Fruit fly (Drosophila melanogaster) whole organism, embryonic: Measurements from ENCODE around the gene Rrp1.

Experiments
- Atf3 ChIP-seq: fragments of 200-800 bp; sonication (Bioruptor generic); optimal IDR thresholded peaks from 3 replicates; lab custom pipeline; 2016; ENCODE audit warnings: missing biosample characterization, missing genetic modification characterization
- BEAF-32 ChIP-seq: fragments of 200-800 bp; sonication (Bioruptor generic); optimal IDR thresholded peaks from 3 replicates; lab custom pipeline; 2017; ENCODE audit warnings: missing biosample characterization, missing genetic modification characterization, mild to moderate bottlenecking, moderate library complexity, missing genetic modification reagents
- CG10267 ChIP-seq: fragments of 200-800 bp; sonication (Bioruptor generic); optimal IDR thresholded peaks from 2 replicates; lab custom pipeline; 2018; ENCODE audit warnings: missing biosample characterization, mild to moderate bottlenecking, missing genetic modification characterization, moderate library complexity
- CG10979 ChIP-seq: fragments of 200-800 bp; sonication (Bioruptor generic); optimal IDR thresholded peaks from 2 replicates; lab custom pipeline; 2018; ENCODE audit warnings: missing biosample characterization, mild to moderate bottlenecking, missing genetic modification characterization, moderate library complexity
- CG11695 ChIP-seq: fragments of 200-800 bp; sonication (Bioruptor generic); IDR thresholded peaks from 3 replicates; pipeline ENCODE4 v1.3.6; 2022; ENCODE audit warnings: missing biosample characterization, missing genetic modification characterization
- CG14965 ChIP-seq: fragments of 200-800 bp; sonication (Bioruptor generic); optimal IDR thresholded peaks from 2 replicates; lab custom pipeline; 2016; ENCODE audit warnings: missing biosample characterization, missing genetic modification characterization, borderline replicate concordance
- CG17385 ChIP-seq: fragments of 200-800 bp; sonication (Bioruptor generic); optimal IDR thresholded peaks from 3 replicates; lab custom pipeline; 2018; ENCODE audit warnings: missing biosample characterization, mild to moderate bottlenecking, missing genetic modification characterization
- CG17912 ChIP-seq: fragments of 200-800 bp; sonication (Bioruptor generic); optimal IDR thresholded peaks from 2 replicates; lab custom pipeline; 2018; ENCODE audit warnings: missing biosample characterization, mild to moderate bottlenecking, missing genetic modification characterization
- CG30020 ChIP-seq: fragments of 200-800 bp; optimal IDR thresholded peaks from 2 replicates; lab custom pipeline; 2019; ENCODE audit warnings: missing biosample characterization, mild to moderate bottlenecking, missing genetic modification characterization, moderate library complexity
- CG30403 ChIP-seq: fragments of 200-800 bp; sonication (Bioruptor generic); optimal IDR thresholded peaks from 3 replicates; lab custom pipeline; 2016; ENCODE audit warnings: missing biosample characterization, missing genetic modification characterization
- CG4328 ChIP-seq: fragments of 200-800 bp; sonication (Bioruptor generic); optimal IDR thresholded peaks from 3 replicates; lab custom pipeline; 2017; ENCODE audit warnings: missing biosample characterization, missing genetic modification reagents, missing genetic modification characterization
- CG4360 ChIP-seq: fragments of 200-800 bp; sonication (Bioruptor generic); IDR thresholded peaks from 2 replicates; pipeline ENCODE4 v1.3.6; 2022; ENCODE audit warnings: missing biosample characterization, missing genetic modification characterization
- CG6683 ChIP-seq: fragments of 200-800 bp; sonication (Bioruptor generic); optimal IDR thresholded peaks from 2 replicates; lab custom pipeline; 2017; ENCODE audit warnings: missing biosample characterization, mild to moderate bottlenecking, missing genetic modification characterization, missing genetic modification reagents
- CG6791 ChIP-seq: fragments of 200-800 bp; sonication (Bioruptor generic); IDR thresholded peaks from 3 replicates; pipeline ENCODE4 v1.3.6; 2022; ENCODE audit warnings: missing biosample characterization, missing genetic modification characterization; ENCODE audit not compliant: partially characterized antibody
- CG7987 ChIP-seq: fragments of 200-800 bp; sonication (Bioruptor generic); optimal IDR thresholded peaks from 2 replicates; lab custom pipeline; 2018; ENCODE audit warnings: missing biosample characterization, mild to moderate bottlenecking, missing genetic modification characterization, moderate library complexity
- CG9727 ChIP-seq: fragments of 200-800 bp; sonication (Bioruptor generic); optimal IDR thresholded peaks from 3 replicates; lab custom pipeline; 2017; ENCODE audit warnings: missing biosample characterization, mild to moderate bottlenecking, missing genetic modification characterization
- CG9817 ChIP-seq: fragments of 200-800 bp; sonication (Bioruptor generic); optimal IDR thresholded peaks from 2 replicates; lab custom pipeline; 2018; ENCODE audit warnings: missing biosample characterization, mild to moderate bottlenecking, missing genetic modification characterization, moderate library complexity
- D ChIP-seq, 2 experiments: fragments of 200-800 bp in 1 of 2; fragments of >200 bp in 1 of 2; sonication (Bioruptor generic) in 1 of 2; optimal IDR thresholded peaks; 2 replicates in 1 of 2; 3 replicates in 1 of 2; lab custom pipeline; 2017; ENCODE audit warnings: mild to moderate bottlenecking in 1 of 2, missing biosample characterization in 1 of 2, missing genetic modification characterization in 1 of 2, missing genetic modification reagents in 1 of 2
- Dad ChIP-seq: fragments of 200-800 bp; sonication (Bioruptor generic); optimal IDR thresholded peaks from 3 replicates; lab custom pipeline; 2016; ENCODE audit warnings: missing biosample characterization, missing genetic modification characterization
- Dbx ChIP-seq: fragments of 200-800 bp; sonication (Bioruptor generic); IDR thresholded peaks from 3 replicates; pipeline ENCODE4 v1.3.6; 2022; ENCODE audit warnings: missing biosample characterization, missing genetic modification characterization
- Ets65A ChIP-seq: fragments of 200-800 bp; sonication (Bioruptor generic); peaks from one replicate; lab custom pipeline; 2016; ENCODE audit warnings: missing biosample characterization, missing genetic modification characterization
- Ets97D ChIP-seq: fragments of 200-800 bp; sonication (Bioruptor generic); optimal IDR thresholded peaks from 3 replicates; lab custom pipeline; 2016; ENCODE audit warnings: missing biosample characterization, missing genetic modification characterization
- Gug ChIP-seq: fragments of 200-800 bp; sonication (Bioruptor generic); IDR thresholded peaks from 4 replicates; pipeline ENCODE4 v1.3.6; 2022; ENCODE audit warnings: missing biosample characterization, missing genetic modification characterization
- Lhr ChIP-seq: fragments of 200-800 bp; sonication (Bioruptor generic); optimal IDR thresholded peaks from 3 replicates; lab custom pipeline; 2017; ENCODE audit warnings: mild to moderate bottlenecking, missing biosample characterization, missing genetic modification reagents, missing genetic modification characterization
- Nf-YC ChIP-seq: fragments of 200-800 bp; optimal IDR thresholded peaks from 3 replicates; lab custom pipeline; 2019; ENCODE audit warnings: missing biosample characterization, mild to moderate bottlenecking, missing genetic modification characterization, moderate library complexity
- Pdp1 ChIP-seq, 2 experiments: fragments of 200-800 bp; sonication (Bioruptor generic); optimal IDR thresholded peaks; 3 replicates each; lab custom pipeline; 2016; ENCODE audit warnings: missing biosample characterization in 2 of 2, missing genetic modification characterization in 2 of 2, mild to moderate bottlenecking in 1 of 2, moderate library complexity in 1 of 2
- Sox102F ChIP-seq: fragments of 200-800 bp; sonication (Bioruptor generic); optimal IDR thresholded peaks from 2 replicates; lab custom pipeline; 2018; ENCODE audit warnings: missing biosample characterization, mild to moderate bottlenecking, missing genetic modification characterization, moderate library complexity
- Ssrp ChIP-seq: fragments of 200-800 bp; sonication (Bioruptor generic); optimal IDR thresholded peaks from 2 replicates; lab custom pipeline; 2018; ENCODE audit warnings: missing biosample characterization, mild to moderate bottlenecking, missing genetic modification characterization, moderate library complexity
- Xrp1 ChIP-seq: fragments of 200-800 bp; sonication (Bioruptor generic); IDR thresholded peaks from 2 replicates; pipeline ENCODE4 v1.3.6; 2022; ENCODE audit warnings: missing biosample characterization, missing genetic modification characterization
- ac ChIP-seq: fragments of 200-800 bp; sonication (Bioruptor generic); optimal IDR thresholded peaks from 3 replicates; lab custom pipeline; 2017; ENCODE audit warnings: missing biosample characterization, mild to moderate bottlenecking, missing genetic modification characterization
- amos ChIP-seq: fragments of 200-800 bp; sonication (Bioruptor generic); IDR thresholded peaks from 2 replicates; pipeline ENCODE4 v1.3.6; 2022; ENCODE audit warnings: missing biosample characterization, missing genetic modification characterization; ENCODE audit not compliant: partially characterized antibody
- bbx ChIP-seq: fragments of 200-800 bp; sonication (Bioruptor generic); IDR thresholded peaks from 2 replicates; pipeline ENCODE4 v1.3.6; 2022; ENCODE audit warnings: missing biosample characterization, missing genetic modification characterization; ENCODE audit not compliant: partially characterized antibody
- br ChIP-seq: fragments of >200 bp; optimal IDR thresholded peaks from 2 replicates; lab custom pipeline; 2017
- cato ChIP-seq: fragments of 200-800 bp; sonication (Bioruptor generic); optimal IDR thresholded peaks from 2 replicates; lab custom pipeline; 2016; ENCODE audit warnings: missing biosample characterization, missing genetic modification characterization, borderline replicate concordance
- da ChIP-seq: fragments of 200-800 bp; sonication (Bioruptor generic); optimal IDR thresholded peaks from 2 replicates; lab custom pipeline; 2016; ENCODE audit warnings: missing biosample characterization, missing genetic modification characterization
- fd3F ChIP-seq: fragments of 200-800 bp; sonication (Bioruptor generic); optimal IDR thresholded peaks from 2 replicates; lab custom pipeline; 2018; ENCODE audit warnings: missing biosample characterization, mild to moderate bottlenecking, missing genetic modification characterization, moderate library complexity
- fd64A ChIP-seq: fragments of 200-800 bp; sonication (Bioruptor generic); optimal IDR thresholded peaks from 3 replicates; lab custom pipeline; 2018; ENCODE audit warnings: missing biosample characterization, mild to moderate bottlenecking, missing genetic modification characterization
- gem ChIP-seq: fragments of 200-800 bp; sonication (Bioruptor generic); optimal IDR thresholded peaks from 2 replicates; lab custom pipeline; 2019; ENCODE audit warnings: missing biosample characterization, mild to moderate bottlenecking, missing genetic modification characterization, moderate library complexity
- nau ChIP-seq: fragments of 200-800 bp; sonication (Bioruptor generic); optimal IDR thresholded peaks from 3 replicates; lab custom pipeline; 2017; ENCODE audit warnings: missing biosample characterization, mild to moderate bottlenecking, missing genetic modification characterization, missing genetic modification reagents
- org-1 ChIP-seq: fragments of 200-800 bp; sonication (Bioruptor generic); optimal IDR thresholded peaks from 2 replicates; lab custom pipeline; 2017; ENCODE audit warnings: missing biosample characterization, missing genetic modification characterization
- sc ChIP-seq, 3 experiments: fragments of >200 bp in 2 of 3; fragments of 200-800 bp in 1 of 3; sonication (Bioruptor generic) in 1 of 3; optimal IDR thresholded peaks; 2 replicates in 2 of 3; 3 replicates in 1 of 3; lab custom pipeline; 2017; ENCODE audit warnings: mild to moderate bottlenecking in 1 of 3, missing biosample characterization in 1 of 3, missing genetic modification characterization in 1 of 3, missing genetic modification reagents in 1 of 3
- sens ChIP-seq: fragments of 200-800 bp; sonication (Bioruptor generic); peaks from one replicate; lab custom pipeline; 2016; ENCODE audit warnings: missing biosample characterization, missing genetic modification characterization
- seq ChIP-seq: fragments of 200-800 bp; sonication (Bioruptor generic); IDR thresholded peaks from 2 replicates; pipeline ENCODE4 v1.3.6; 2022; ENCODE audit warnings: missing biosample characterization, missing genetic modification characterization
- sima ChIP-seq: fragments of 200-800 bp; sonication (Bioruptor generic); optimal IDR thresholded peaks from 2 replicates; lab custom pipeline; 2016; ENCODE audit warnings: missing biosample characterization, missing genetic modification characterization
- tx ChIP-seq: fragments of 200-800 bp; sonication (Bioruptor generic); optimal IDR thresholded peaks from 2 replicates; lab custom pipeline; 2016; ENCODE audit warnings: missing biosample characterization, missing genetic modification characterization
- vvl ChIP-seq: fragments of 200-800 bp; sonication (Bioruptor generic); IDR thresholded peaks from 2 replicates; pipeline ENCODE4 v1.3.6; 2022; ENCODE audit warnings: missing biosample characterization, missing genetic modification characterization

The Rrp1 gene

dm6 chr2L:3003399-3003798, 31.1 kb upstream of the Rrp1 start (continued):
- TF ChIP-seq seq (GFP tag; lab: Robert Waterston, UW) = 0 out of 2 replicates have a peak, but pooled peaks have one; percentile 20

dm6 chr2L:3001953-3002352, 29.6 kb upstream of the Rrp1 start:
- TF ChIP-seq Sox102F (GFP tag; lab: Kevin White, UChicago) = peak; percentile 13
- peak; percentile 50 for TF ChIP-seq sens (GFP tag; lab: Kevin White, UChicago)
- no peak for TF ChIP-seq Nf-YC (tag; lab: Kevin White, UChicago)
- TF ChIP-seq Dbx (GFP tag; lab: Robert Waterston, UW) = no peak
- TF ChIP-seq fd3F (GFP tag; lab: Kevin White, UChicago) = no peak
- no peak for TF ChIP-seq CG14965 (GFP tag; lab: Kevin White, UChicago)
- TF ChIP-seq gem (tag; lab: Kevin White, UChicago) = peak; percentile 22
- peak; percentile 9; the same call in 1 of the 2 replicates for TF ChIP-seq Xrp1 (GFP tag; lab: Robert Waterston, UW)
- no peak for TF ChIP-seq sima (GFP tag; lab: Kevin White, UChicago)
- TF ChIP-seq Ets65A (GFP tag; lab: Kevin White, UChicago) = peak; percentile 49

- TF ChIP-seq CG9727 (GFP tag; lab: Kevin White, UChicago) (no peak), ac (GFP tag; lab: Kevin White, UChicago) (no peak), CG10979 (tag; lab: Kevin White, UChicago) (no peak), Atf3 (GFP tag; lab: Kevin White, UChicago) (no peak), nau (GFP tag; lab: Kevin White, UChicago) (no peak), vvl (GFP tag; lab: Robert Waterston, UW) (peak; percentile 66; the same call in 1 of the 2 replicates), CG30020 (tag; lab: Kevin White, UChicago) (no peak), CG6791 (0 out of 3 replicates have a peak, but pooled peaks have one; percentile 4), Gug (GFP tag; lab: Robert Waterston, UW) (no peak), br (no peak), Ssrp (no peak), Ets97D (GFP tag; lab: Kevin White, UChicago) (no peak), CG17912 (GFP tag; lab: Kevin White, UChicago) (no peak), D (optimal IDR thresholded peaks at IDR 0.05; lab: Kevin White, UChicago) (peak; percentile 91), D (GFP tag; optimal IDR thresholded peaks at IDR 0.05; lab: Kevin White, UChicago) (no peak), CG11695 (no peak), Lhr (GFP tag; lab: Kevin White, UChicago) (no peak), fd64A (GFP tag; lab: Kevin White, UChicago) (no peak), CG10267 (tag; lab: Kevin White, UChicago) (no peak), CG30403 (GFP tag; lab: Kevin White, UChicago) (no peak), cato (GFP tag; lab: Kevin White, UChicago) (no peak), CG4328 (GFP tag; lab: Kevin White, UChicago) (no peak), tx (GFP tag; lab: Kevin White, UChicago) (no peak), bbx (GFP tag; lab: Robert Waterston, UW) (no peak), CG4360 (peak; percentile 82), Pdp1 (GFP tag; optimal IDR thresholded peaks at IDR 0.05; lab: Kevin White, UChicago) (peak in 1 of 2 experiments; percentile 37), CG6683 (no peak), org-1 (GFP tag; lab: Kevin White, UChicago) (no peak), da (GFP tag; lab: Kevin White, UChicago) (no peak), CG7987 (no peak), CG9817 (tag; lab: Kevin White, UChicago) (no peak), amos (peak; percentile 20; the same call in 1 of the 2 replicates), CG17385 (GFP tag; lab: Kevin White, UChicago) (no peak), sc (optimal IDR thresholded peaks at IDR 0.05; lab: Kevin White, UChicago) (no peak), sc (GFP tag; optimal IDR thresholded peaks at IDR 0.05; lab: Kevin White, UChicago) (no peak), BEAF-32 (GFP tag; lab: Kevin White, UChicago) (peak; percentile 41), Dad (GFP tag; lab: Kevin White, UChicago) (no peak)
Measured at dm6 chr2L:3000517-3000934, 28.2 kb upstream of the Rrp1 start.
